Worm (Caenorhabditis elegans) whole organism, L2 larva: ENCODE results near the gene sup-1.
A peak's percentile ranks its signal among the peaks of the same experiment; 100 is the strongest.

Experiments used
- C34F6.9 ChIP-seq: fragments of 150-350 bp; optimal IDR thresholded peaks from 2 replicates; lab custom pipeline; 2014; ENCODE audit warnings: missing biosample characterization, missing genetic modification characterization
- F13H6.1 ChIP-seq: sonication (generic microtip); optimal IDR thresholded peaks from 2 replicates; lab custom pipeline; 2016; ENCODE audit warnings: missing genetic modification characterization, missing compliant biosample characterization
- ZK546.5 ChIP-seq: sonication (generic microtip); optimal IDR thresholded peaks from 2 replicates; lab custom pipeline; 2017; ENCODE audit warnings: missing biosample characterization, missing genetic modification characterization
- alr-1 ChIP-seq: fragments of 150-350 bp; optimal IDR thresholded peaks from 2 replicates; lab custom pipeline; 2014; ENCODE audit warnings: missing biosample characterization, missing genetic modification characterization
- aly-2 ChIP-seq: fragments of 150-350 bp; optimal IDR thresholded peaks from 2 replicates; lab custom pipeline; 2014; ENCODE audit warnings: missing biosample characterization, missing genetic modification characterization
- ama-1 ChIP-seq: fragments of 150-350 bp; optimal IDR thresholded peaks from 2 replicates; lab custom pipeline; 2018; ENCODE audit warnings: inconsistent platforms
- blmp-1 ChIP-seq: sonication (generic microtip); optimal IDR thresholded peaks from 2 replicates; lab custom pipeline; 2017; ENCODE audit warnings: missing genetic modification characterization, mild to moderate bottlenecking, missing compliant biosample characterization, antibody characterized with exemption, moderate library complexity; ENCODE audit not compliant: insufficient read depth
- ceh-16 ChIP-seq: fragments of 150-350 bp; optimal IDR thresholded peaks from 2 replicates; lab custom pipeline; 2014; ENCODE audit warnings: missing biosample characterization, missing genetic modification characterization
- ceh-82 ChIP-seq: fragments of 150-350 bp; optimal IDR thresholded peaks from 2 replicates; lab custom pipeline; 2014; ENCODE audit warnings: missing biosample characterization, missing genetic modification characterization
- crh-2 ChIP-seq: sonication (generic microtip); optimal IDR thresholded peaks from 2 replicates; lab custom pipeline; 2017; ENCODE audit warnings: missing biosample characterization, missing genetic modification characterization
- egl-27 ChIP-seq: sonication (generic microtip); optimal IDR thresholded peaks from 3 replicates; lab custom pipeline; 2017; ENCODE audit warnings: missing biosample characterization, missing genetic modification reagents, missing genetic modification characterization
- elt-1 ChIP-seq: fragments of 150-350 bp; optimal IDR thresholded peaks from 2 replicates; lab custom pipeline; 2014; ENCODE audit warnings: missing biosample characterization, missing genetic modification characterization
- elt-3 ChIP-seq: sonication (generic microtip); optimal IDR thresholded peaks from 2 replicates; lab custom pipeline; 2017; ENCODE audit warnings: missing biosample characterization, missing genetic modification characterization
- gmeb-1 ChIP-seq: fragments of 150-350 bp; optimal IDR thresholded peaks from 2 replicates; lab custom pipeline; 2014; ENCODE audit warnings: missing biosample characterization, missing genetic modification characterization
- lin-39 ChIP-seq: fragments of 150-350 bp; optimal IDR thresholded peaks from 2 replicates; lab custom pipeline; 2014; ENCODE audit warnings: missing biosample characterization, missing genetic modification reagents, missing genetic modification characterization
- lsy-2 ChIP-seq, 2 experiments: fragments of 150-350 bp in 1 of 2; sonication (generic microtip) in 1 of 2; optimal IDR thresholded peaks; 2 replicates each; lab custom pipeline; 2014 to 2017; ENCODE audit warnings: missing biosample characterization in 2 of 2, missing genetic modification characterization in 2 of 2
- mab-5 ChIP-seq: fragments of 150-350 bp; optimal IDR thresholded peaks from 2 replicates; lab custom pipeline; 2014; ENCODE audit warnings: missing biosample characterization, missing genetic modification characterization
- mbf-1 ChIP-seq: sonication (generic microtip); optimal IDR thresholded peaks from 2 replicates; lab custom pipeline; 2017; ENCODE audit warnings: missing biosample characterization, missing genetic modification characterization
- mdl-1 ChIP-seq, 2 experiments: fragments of 150-350 bp in 1 of 2; sonication (generic microtip) in 1 of 2; optimal IDR thresholded peaks; 2 replicates each; lab custom pipeline; 2017; ENCODE audit warnings: missing biosample characterization in 2 of 2, missing genetic modification characterization in 2 of 2
- nhr-10 ChIP-seq: sonication (generic microtip); optimal IDR thresholded peaks from 2 replicates; lab custom pipeline; 2017; ENCODE audit warnings: missing biosample characterization, missing genetic modification characterization
- nhr-12 ChIP-seq: fragments of 150-350 bp; optimal IDR thresholded peaks from 2 replicates; lab custom pipeline; 2014; ENCODE audit warnings: missing biosample characterization, missing genetic modification characterization
- nhr-129 ChIP-seq: fragments of 150-350 bp; optimal IDR thresholded peaks from 2 replicates; lab custom pipeline; 2014; ENCODE audit warnings: missing biosample characterization, missing genetic modification characterization
- nhr-23 ChIP-seq: fragments of 150-350 bp; optimal IDR thresholded peaks from 2 replicates; lab custom pipeline; 2014; ENCODE audit warnings: missing biosample characterization, missing genetic modification reagents, missing genetic modification characterization
- nhr-237 ChIP-seq: fragments of 150-350 bp; optimal IDR thresholded peaks from 2 replicates; lab custom pipeline; 2014; ENCODE audit warnings: missing biosample characterization, missing genetic modification characterization
- nhr-25 ChIP-seq: fragments of 150-350 bp; sonication (generic microtip); optimal IDR thresholded peaks from 3 replicates; lab custom pipeline; 2014; ENCODE audit warnings: missing biosample characterization, missing genetic modification characterization
- nhr-77 ChIP-seq: fragments of 150-350 bp; optimal IDR thresholded peaks from 2 replicates; lab custom pipeline; 2014; ENCODE audit warnings: missing biosample characterization, missing genetic modification characterization
- sem-4 ChIP-seq: fragments of 150-350 bp; optimal IDR thresholded peaks from 2 replicates; lab custom pipeline; 2014; ENCODE audit warnings: missing biosample characterization, missing genetic modification reagents, missing genetic modification characterization
- skn-1 ChIP-seq: sonication (generic microtip); optimal IDR thresholded peaks from 2 replicates; lab custom pipeline; 2017; ENCODE audit warnings: missing biosample characterization, missing genetic modification characterization
- sma-3 ChIP-seq: sonication (generic microtip); optimal IDR thresholded peaks from 2 replicates; lab custom pipeline; 2016; ENCODE audit warnings: missing genetic modification reagents, missing genetic modification characterization, missing compliant biosample characterization
- sma-9 ChIP-seq, 2 experiments: fragments of 150-350 bp in 1 of 2; sonication (generic microtip) in 1 of 2; optimal IDR thresholded peaks; 2 replicates each; lab custom pipeline; 2014 to 2016; ENCODE audit warnings: missing genetic modification characterization in 2 of 2, mild to moderate bottlenecking in 1 of 2, missing biosample characterization in 1 of 2, missing compliant biosample characterization in 1 of 2, missing genetic modification reagents in 1 of 2, moderate library complexity in 1 of 2
- snpc-4 ChIP-seq: fragments of 150-350 bp; optimal IDR thresholded peaks from 2 replicates; lab custom pipeline; 2014; ENCODE audit warnings: missing biosample characterization, missing genetic modification characterization
- unc-55 ChIP-seq: fragments of 150-350 bp; sonication (generic microtip); optimal IDR thresholded peaks from 3 replicates; lab custom pipeline; 2014; ENCODE audit warnings: missing biosample characterization, missing genetic modification reagents, missing genetic modification characterization
- unc-62 ChIP-seq: fragments of 150-350 bp; optimal IDR thresholded peaks from 2 replicates; lab custom pipeline; 2014; ENCODE audit warnings: missing biosample characterization, missing genetic modification reagents, missing genetic modification characterization
- zag-1 ChIP-seq: fragments of 150-350 bp; optimal IDR thresholded peaks from 2 replicates; lab custom pipeline; 2014; ENCODE audit warnings: missing biosample characterization, missing genetic modification characterization
- ztf-11 ChIP-seq: sonication (generic microtip); optimal IDR thresholded peaks from 2 replicates; lab custom pipeline; 2017; ENCODE audit warnings: missing biosample characterization, missing genetic modification characterization
- ztf-4 ChIP-seq: fragments of 150-350 bp; optimal IDR thresholded peaks from 2 replicates; lab custom pipeline; 2014; ENCODE audit warnings: missing biosample characterization, missing genetic modification characterization

Gene sup-1

DNA sequence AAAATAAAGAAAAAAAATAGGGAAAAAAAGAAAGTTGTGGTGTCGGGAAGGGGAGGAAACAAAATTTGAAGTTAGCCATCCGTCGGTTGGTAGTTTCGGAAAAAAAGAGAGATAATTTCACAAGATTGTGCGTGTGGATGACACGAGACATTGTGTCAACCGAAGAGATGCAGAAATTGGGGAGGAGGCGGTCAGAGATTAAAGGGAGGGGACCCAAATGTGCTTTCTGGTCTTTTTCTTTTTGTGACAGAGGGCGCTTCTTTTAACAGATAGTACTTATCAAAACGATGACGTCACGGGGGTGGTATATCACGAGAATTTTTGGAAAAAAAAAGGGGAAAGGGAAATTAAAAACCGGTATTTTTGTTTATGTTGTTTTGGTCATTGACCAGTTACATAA lies 1.1 kb upstream of the sup-1 start (continued):
- TF ChIP-seq nhr-237 (tag; lab: Kevin White, UChicago) (no peak), nhr-10 (tag; lab: Kevin White, UChicago) (no peak), sma-3 (GFP tag; lab: Kevin White, UChicago) (no peak), snpc-4 (peak; percentile 1), lin-39 (tag; lab: Kevin White, UChicago) (no peak), ztf-11 (no peak), zag-1 (no peak), alr-1 (tag; lab: Kevin White, UChicago) (no peak), aly-2 (tag; lab: Kevin White, UChicago) (no peak), lsy-2 (tag; optimal IDR thresholded peaks at IDR 0.05; lab: Kevin White, UChicago) (peak in 1 of 2 experiments; percentile 64), nhr-129 (tag; lab: Kevin White, UChicago) (peak; percentile 34), nhr-25 (no peak)
- TF ChIP-seq, all 48 proteins: peak for 17

DNA sequence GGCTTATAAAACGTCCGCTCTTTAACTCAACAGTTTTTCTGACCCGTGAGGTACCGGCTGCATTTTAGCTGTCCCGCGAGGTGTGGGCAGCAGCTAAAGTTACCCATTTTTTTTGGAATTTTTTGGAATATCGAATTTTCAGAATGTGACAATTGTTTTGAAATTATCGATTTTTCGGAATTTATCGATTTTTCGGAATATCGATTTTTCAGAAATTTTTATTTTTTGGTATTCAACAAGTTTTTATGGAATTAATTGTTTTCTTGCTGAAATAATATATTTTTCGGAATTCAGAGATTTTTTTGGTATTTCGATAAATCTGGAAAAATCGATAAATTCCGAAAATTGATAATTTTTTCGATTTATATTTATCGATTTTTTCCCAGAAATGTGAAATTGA lies 4.5 kb downstream of the sup-1 start:
- TF ChIP-seq sma-3 (GFP tag; lab: Kevin White, UChicago) (no peak), zag-1 (no peak), gmeb-1 (tag; lab: Kevin White, UChicago) (no peak), nhr-77 (tag; lab: Kevin White, UChicago) (no peak), mab-5 (tag; lab: Kevin White, UChicago) (no peak), unc-62 (GFP tag; lab: Kevin White, UChicago) (no peak), C34F6.9 (no peak), ztf-11 (no peak), nhr-10 (tag; lab: Kevin White, UChicago) (no peak), nhr-12 (tag; lab: Kevin White, UChicago) (no peak), ZK546.5 (tag; lab: Kevin White, UChicago) (no peak), nhr-129 (tag; lab: Kevin White, UChicago) (no peak), ama-1 (lab: Kevin White, UChicago) (no peak), sem-4 (no peak), crh-2 (tag; lab: Kevin White, UChicago) (no peak), elt-3 (tag; lab: Kevin White, UChicago) (no peak)
- TF ChIP-seq, all 48 proteins: peak for 0

DNA sequence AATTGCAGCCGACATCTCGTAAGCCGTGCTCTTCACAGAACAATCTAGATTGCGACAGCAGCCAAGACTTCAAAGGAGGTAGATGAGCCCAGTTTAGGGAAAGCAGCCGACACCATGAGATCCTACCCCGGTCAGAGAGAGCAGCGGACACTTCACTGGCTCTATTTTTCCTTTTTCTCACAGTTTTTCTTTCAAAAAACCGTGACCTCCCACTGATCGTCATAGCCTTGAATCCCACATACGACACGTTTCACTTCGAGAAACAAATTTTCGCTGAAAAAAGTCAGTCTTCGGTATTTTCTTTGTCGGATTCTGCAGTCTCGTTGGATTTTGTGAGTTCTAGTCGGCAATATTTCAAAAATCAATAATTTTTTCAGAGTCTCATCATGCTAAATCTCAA lies 5.4 kb downstream of the sup-1 start, which contains the start of gene Y41C4A.21:
Gene Y41C4A.21, plus strand, starts transcription at position 301 of the 400 bp plus-strand sequence.
- TF ChIP-seq mab-5 (tag; lab: Kevin White, UChicago): no peak
- no peak for TF ChIP-seq nhr-129 (tag; lab: Kevin White, UChicago)
- no peak for TF ChIP-seq elt-3 (tag; lab: Kevin White, UChicago)
- no peak for TF ChIP-seq elt-1 (tag; lab: Kevin White, UChicago)
- TF ChIP-seq nhr-23 (tag; lab: Kevin White, UChicago): no peak
- no peak for TF ChIP-seq ZK546.5 (tag; lab: Kevin White, UChicago)
- TF ChIP-seq snpc-4: no peak
- TF ChIP-seq F13H6.1: no peak
- no peak for TF ChIP-seq ceh-16 (tag; lab: Kevin White, UChicago)
- no peak for TF ChIP-seq mdl-1 (tag; optimal IDR thresholded peaks at IDR 0.05; lab: Kevin White, UChicago)
- no peak for TF ChIP-seq unc-55
- no peak for TF ChIP-seq alr-1 (tag; lab: Kevin White, UChicago)
- TF ChIP-seq nhr-10 (tag; lab: Kevin White, UChicago): no peak
- no peak for TF ChIP-seq mbf-1 (tag; lab: Kevin White, UChicago)
- no peak for TF ChIP-seq skn-1 (tag; lab: Kevin White, UChicago)
- TF ChIP-seq crh-2 (tag; lab: Kevin White, UChicago): no peak
- no peak for TF ChIP-seq blmp-1 (tag; lab: Kevin White, UChicago)
- no peak for TF ChIP-seq zag-1
- no peak for TF ChIP-seq sma-9 (GFP tag; optimal IDR thresholded peaks at IDR 0.05; lab: Kevin White, UChicago)
- no peak for TF ChIP-seq sma-9 (tag; optimal IDR thresholded peaks at IDR 0.05; lab: Kevin White, UChicago)
- no peak for TF ChIP-seq unc-62 (GFP tag; lab: Kevin White, UChicago)

DNA sequence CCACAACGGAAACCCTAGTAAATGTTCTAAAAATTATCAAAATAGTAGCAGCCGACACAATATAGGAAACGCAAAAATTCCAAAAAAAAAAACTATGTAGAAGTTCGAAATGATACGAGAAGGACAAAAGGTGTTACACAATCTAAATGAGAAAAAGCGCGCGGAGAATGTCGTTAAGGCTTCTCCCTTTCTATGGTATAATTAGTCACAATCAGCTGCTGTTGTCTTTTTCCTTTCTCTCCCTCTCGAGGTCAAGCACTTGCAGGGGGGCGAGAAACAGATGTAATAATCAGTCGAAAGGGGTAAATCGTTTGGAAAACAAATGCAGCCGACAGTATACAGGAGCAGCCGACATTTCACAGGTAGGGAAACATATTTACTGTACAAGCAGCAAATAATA lies 5.9 kb downstream of the sup-1 start:
- no peak for TF ChIP-seq crh-2 (tag; lab: Kevin White, UChicago)
- TF ChIP-seq ceh-82 (tag; lab: Kevin White, UChicago): no peak
- no peak for TF ChIP-seq ztf-4 (tag; lab: Kevin White, UChicago)
- no peak for TF ChIP-seq unc-55
- no peak for TF ChIP-seq unc-62 (GFP tag; lab: Kevin White, UChicago)
- no peak for TF ChIP-seq egl-27 (tag; lab: Kevin White, UChicago)
